Worm (Caenorhabditis elegans) whole organism, L4/young adult: ENCODE data around the gene nas-39.
A peak's percentile ranks its signal among the peaks of the same experiment; 100 is the strongest.

Experiments used
- W03F9.2 ChIP-seq: fragments of 150-350 bp; optimal IDR thresholded peaks from 2 replicates; lab custom pipeline; 2014; ENCODE audit warnings: missing biosample characterization, missing genetic modification characterization
- dao-5 ChIP-seq: sonication (generic microtip); optimal IDR thresholded peaks from 2 replicates; lab custom pipeline; 2016; ENCODE audit warnings: missing genotype, missing genetic modification characterization, moderate library complexity, missing compliant biosample characterization
- him-1 ChIP-seq: sonication (generic microtip); optimal IDR thresholded peaks from 2 replicates; lab custom pipeline; 2016; ENCODE audit warnings: missing genotype, missing genetic modification reagents, missing genetic modification characterization, missing compliant biosample characterization

Gene nas-39

ce11 chrX:16457113-16457512 is 386 bp downstream of the nas-39 start:
- no peak for TF ChIP-seq W03F9.2
- TF ChIP-seq dao-5, result no peak
- TF ChIP-seq him-1 (tag; lab: Kevin White, UChicago), result no peak

- TF ChIP-seq dao-5, result no peak
- TF ChIP-seq him-1 (tag; lab: Kevin White, UChicago), result no peak
- no peak for TF ChIP-seq W03F9.2
These were observed 4.6 kb downstream of the nas-39 start for ce11 chrX:16461319-16461718.

- TF ChIP-seq W03F9.2 (no peak), him-1 (tag; lab: Kevin White, UChicago) (no peak), dao-5 (no peak)
These were observed 9.4 kb downstream of the nas-39 start for ce11 chrX:16466157-16466556.

ce11 chrX:16468845-16469244 is 12.1 kb downstream of the nas-39 start:
- TF ChIP-seq W03F9.2 (no peak), him-1 (tag; lab: Kevin White, UChicago) (no peak), dao-5 (no peak)

ce11 chrX:16470758-16471157 is 14.0 kb downstream of the nas-39 start, which contains the start of gene F38E9.1:
TSS of gene F38E9.1 (plus strand) at chrX:16471058.
- TF ChIP-seq W03F9.2 (no peak), dao-5 (no peak), him-1 (tag; lab: Kevin White, UChicago) (no peak)

ce11 chrX:16480232-16480631 is 23.5 kb downstream of the nas-39 start:
- TF ChIP-seq dao-5, result no peak
- TF ChIP-seq him-1 (tag; lab: Kevin White, UChicago), result no peak
- no peak for TF ChIP-seq W03F9.2

ce11 chrX:16481026-16481425 is 24.3 kb downstream of the nas-39 start:
- no peak for TF ChIP-seq W03F9.2
- no peak for TF ChIP-seq him-1 (tag; lab: Kevin White, UChicago)
- TF ChIP-seq dao-5, result no peak

- no peak for TF ChIP-seq him-1 (tag; lab: Kevin White, UChicago)
- no peak for TF ChIP-seq dao-5
- no peak for TF ChIP-seq W03F9.2
These were observed 26.2 kb downstream of the nas-39 start for ce11 chrX:16482944-16483343.

ce11 chrX:16484043-16484442 is 27.3 kb downstream of the nas-39 start:
- TF ChIP-seq W03F9.2, result no peak
- TF ChIP-seq dao-5, result no peak
- TF ChIP-seq him-1 (tag; lab: Kevin White, UChicago), result no peak

ce11 chrX:16484681-16485080 is 28.0 kb downstream of the nas-39 start:
- peak; percentile 4 for TF ChIP-seq W03F9.2
- no peak for TF ChIP-seq him-1 (tag; lab: Kevin White, UChicago)

ce11 chrX:16485322-16485721 is 28.6 kb downstream of the nas-39 start:
- TF ChIP-seq him-1 (tag; lab: Kevin White, UChicago) (no peak), W03F9.2 (no peak), dao-5 (no peak)

ce11 chrX:16487068-16487658 is 30.4 kb downstream of the nas-39 start, which contains the start of gene cah-3:
TSS of gene cah-3 (plus strand) at chrX:16487481.
- no peak for TF ChIP-seq him-1 (tag; lab: Kevin White, UChicago)
- no peak for TF ChIP-seq W03F9.2
- no peak for TF ChIP-seq dao-5

- TF ChIP-seq dao-5 (no peak), him-1 (tag; lab: Kevin White, UChicago) (no peak), W03F9.2 (no peak)
These were observed 34.0 kb downstream of the nas-39 start for ce11 chrX:16490753-16491152.

- TF ChIP-seq W03F9.2 (no peak), him-1 (tag; lab: Kevin White, UChicago) (no peak), dao-5 (no peak)
These were observed 37.9 kb downstream of the nas-39 start, which contains the start of gene K05G3.2 for ce11 chrX:16494630-16495029. TSS of gene K05G3.2 (plus strand) at chrX:16494930.

- no peak for TF ChIP-seq him-1 (tag; lab: Kevin White, UChicago)
- no peak for TF ChIP-seq W03F9.2
- TF ChIP-seq dao-5, result no peak
These were observed 44.3 kb downstream of the nas-39 start, which contains the start of gene K05G3.1 for ce11 chrX:16501032-16501431. TSS of gene K05G3.1 (plus strand) at chrX:16501332.

- TF ChIP-seq W03F9.2 (no peak), dao-5 (no peak), him-1 (tag; lab: Kevin White, UChicago) (no peak)
These were observed 46.3 kb downstream of the nas-39 start for ce11 chrX:16502997-16503396.
